Worm (Caenorhabditis elegans) whole organism, early embryonic: ENCODE results near the gene R07E5.17.

ENCODE experiments used
- F13C5.2 ChIP-seq: sonication (generic microtip); optimal IDR thresholded peaks from 2 replicates; lab custom pipeline; 2017; ENCODE audit warnings: mild to moderate bottlenecking, missing genetic modification characterization, inconsistent platforms, missing compliant biosample characterization
- aly-1 ChIP-seq: sonication (generic microtip); optimal IDR thresholded peaks from 2 replicates; lab custom pipeline; 2016; ENCODE audit warnings: missing genetic modification characterization, missing compliant biosample characterization
- ama-1 ChIP-seq: fragments of 150-350 bp; optimal IDR thresholded peaks from 2 replicates; lab custom pipeline; 2014
- ceh-36 ChIP-seq: sonication (generic microtip); optimal IDR thresholded peaks from 2 replicates; lab custom pipeline; 2016; ENCODE audit warnings: missing genetic modification characterization, inconsistent platforms, missing compliant biosample characterization
- pes-1 ChIP-seq: fragments of 200-800 bp; sonication (Bioruptor generic); IDR thresholded peaks from 2 replicates; pipeline ENCODE4 v1.3.6; 2022; ENCODE audit warnings: missing genetic modification reagents, missing genetic modification characterization, missing compliant biosample characterization
- tra-4 ChIP-seq: sonication (generic microtip); optimal IDR thresholded peaks from 2 replicates; lab custom pipeline; 2017; ENCODE audit warnings: missing genetic modification characterization, missing compliant biosample characterization

DNA sequence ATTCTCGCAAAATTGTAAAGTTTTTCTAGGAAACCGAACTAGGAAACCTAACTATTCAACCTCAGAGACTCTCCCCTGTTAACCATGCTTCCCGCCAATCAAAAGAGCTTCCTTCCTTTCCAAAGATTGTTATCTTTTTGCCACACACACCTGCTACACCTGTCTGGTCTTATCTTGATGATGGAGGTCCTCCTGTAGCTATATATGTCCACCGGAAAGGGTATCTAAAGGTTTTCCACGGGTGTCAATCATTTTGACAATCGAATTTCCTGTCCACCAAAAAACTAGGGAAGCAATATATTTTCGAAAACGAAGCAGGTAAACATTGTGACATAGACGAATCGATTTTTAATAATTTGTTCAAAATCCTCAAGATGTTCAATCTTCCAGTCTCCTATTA lies 49.5 kb upstream of the R07E5.17 start:
- no peak for TF ChIP-seq ama-1 (lab: Kevin White, UChicago)
- no peak for TF ChIP-seq pes-1
- TF ChIP-seq F13C5.2 (tag; lab: Kevin White, UChicago), result no peak
- TF ChIP-seq ceh-36 (tag; lab: Kevin White, UChicago), result no peak
- TF ChIP-seq aly-1 (tag; lab: Kevin White, UChicago), result no peak
- no peak for TF ChIP-seq tra-4 (tag; lab: Kevin White, UChicago)
